Worm (Caenorhabditis elegans) whole organism, early embryonic: ENCODE measurements around the gene F08H9.4.
A peak's percentile ranks its signal among the peaks of the same experiment; 100 is the strongest.

Experiments used
- B0310.2 ChIP-seq: sonication (generic microtip); optimal IDR thresholded peaks from 2 replicates; lab custom pipeline; 2016; ENCODE audit warnings: mild to moderate bottlenecking, missing genetic modification characterization, missing compliant biosample characterization
- F13C5.2 ChIP-seq: sonication (generic microtip); optimal IDR thresholded peaks from 2 replicates; lab custom pipeline; 2017; ENCODE audit warnings: mild to moderate bottlenecking, missing genetic modification characterization, inconsistent platforms, missing compliant biosample characterization
- aly-1 ChIP-seq: sonication (generic microtip); optimal IDR thresholded peaks from 2 replicates; lab custom pipeline; 2016; ENCODE audit warnings: missing genetic modification characterization, missing compliant biosample characterization
- ama-1 ChIP-seq: fragments of 150-350 bp; optimal IDR thresholded peaks from 2 replicates; lab custom pipeline; 2014
- ceh-13 ChIP-seq: fragments of 200-800 bp; sonication (Bioruptor generic); optimal IDR thresholded peaks from 2 replicates; lab custom pipeline; 2018; ENCODE audit warnings: mild to moderate bottlenecking, missing genetic modification characterization, missing compliant biosample characterization
- ceh-36 ChIP-seq: sonication (generic microtip); optimal IDR thresholded peaks from 2 replicates; lab custom pipeline; 2016; ENCODE audit warnings: missing genetic modification characterization, inconsistent platforms, missing compliant biosample characterization
- ets-7 ChIP-seq: sonication (generic microtip); optimal IDR thresholded peaks from 2 replicates; lab custom pipeline; 2016; ENCODE audit warnings: missing genotype, missing genetic modification characterization, missing compliant biosample characterization
- flt-1 ChIP-seq: fragments of 200-800 bp; sonication (Bioruptor generic); IDR thresholded peaks from 2 replicates; pipeline ENCODE4 v1.3.6; 2022; ENCODE audit warnings: missing genetic modification characterization, missing compliant biosample characterization
- hmbx-1 ChIP-seq: sonication (generic microtip); optimal IDR thresholded peaks from 2 replicates; lab custom pipeline; 2016; ENCODE audit warnings: mild to moderate bottlenecking, missing genetic modification characterization, missing compliant biosample characterization
- hmg-4 ChIP-seq: fragments of 200-800 bp; sonication (Bioruptor generic); optimal IDR thresholded peaks from 2 replicates; lab custom pipeline; 2018; ENCODE audit warnings: mild to moderate bottlenecking, missing genetic modification characterization, missing compliant biosample characterization
- hnd-1 ChIP-seq: sonication (generic microtip); optimal IDR thresholded peaks from 2 replicates; lab custom pipeline; 2016; ENCODE audit warnings: missing genetic modification characterization, missing compliant biosample characterization
- pes-1 ChIP-seq: fragments of 200-800 bp; sonication (Bioruptor generic); IDR thresholded peaks from 2 replicates; pipeline ENCODE4 v1.3.6; 2022; ENCODE audit warnings: missing genetic modification reagents, missing genetic modification characterization, missing compliant biosample characterization
- scrt-1 ChIP-seq: fragments of 200-800 bp; sonication (Bioruptor generic); IDR thresholded peaks from 2 replicates; pipeline ENCODE4 v1.3.6; 2022; ENCODE audit warnings: missing genetic modification characterization, missing compliant biosample characterization
- sea-1 ChIP-seq: fragments of 200-800 bp; sonication (Bioruptor generic); conservative IDR thresholded peaks from 2 replicates; pipeline ENCODE4 v1.3.6; 2022; ENCODE audit warnings: missing genetic modification characterization, missing compliant biosample characterization
- tbx-11 ChIP-seq: fragments of 200-800 bp; sonication (Bioruptor generic); IDR thresholded peaks from 2 replicates; pipeline ENCODE4 v1.3.6; 2022; ENCODE audit warnings: missing genetic modification characterization, missing compliant biosample characterization
- tbx-37 ChIP-seq: fragments of 200-800 bp; sonication (Bioruptor generic); conservative IDR thresholded peaks from 2 replicates; pipeline ENCODE4 v1.3.6; 2022; ENCODE audit warnings: missing genetic modification reagents, missing genetic modification characterization, missing compliant biosample characterization
- tra-4 ChIP-seq: sonication (generic microtip); optimal IDR thresholded peaks from 2 replicates; lab custom pipeline; 2017; ENCODE audit warnings: missing genetic modification characterization, missing compliant biosample characterization

The F08H9.4 gene

DNA sequence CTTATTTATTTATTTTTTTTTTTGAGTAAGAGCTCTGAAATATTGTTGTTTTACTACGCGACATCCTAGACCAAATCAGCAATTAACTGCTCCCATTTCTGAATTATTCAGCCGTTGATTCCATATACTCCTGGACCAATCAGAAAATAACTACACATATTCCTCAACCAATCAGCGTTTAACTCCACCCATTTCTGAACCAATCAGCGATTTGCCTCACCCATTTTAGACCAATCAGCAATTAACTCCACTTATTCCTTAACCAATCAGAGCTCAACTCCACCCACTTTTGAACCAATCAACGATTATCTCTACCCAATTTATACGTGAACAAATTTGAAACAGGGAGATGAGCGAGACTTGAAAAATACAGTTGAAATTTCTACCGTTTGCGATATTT, 29.4 kb upstream of the F08H9.4 start:
- no peak for TF ChIP-seq ama-1 (lab: Kevin White, UChicago)
- no peak for TF ChIP-seq ceh-36 (tag; lab: Kevin White, UChicago)
- no peak for TF ChIP-seq B0310.2 (tag; lab: Kevin White, UChicago)
- TF ChIP-seq hmg-4 (GFP tag; lab: Kevin White, UChicago), result no peak
- no peak for TF ChIP-seq scrt-1
- TF ChIP-seq pes-1 (GFP tag; lab: Robert Waterston, UW), result no peak
- TF ChIP-seq tbx-11 (GFP tag; lab: Robert Waterston, UW), result no peak
- TF ChIP-seq ets-7 (tag; lab: Kevin White, UChicago), result no peak
- TF ChIP-seq tra-4 (tag; lab: Kevin White, UChicago), result no peak
- TF ChIP-seq sea-1, result no peak
- TF ChIP-seq ceh-13 (GFP tag; lab: Kevin White, UChicago), result no peak
- no peak for TF ChIP-seq hnd-1
- TF ChIP-seq flt-1, result no peak
- TF ChIP-seq aly-1 (tag; lab: Kevin White, UChicago), result no peak
- no peak for TF ChIP-seq F13C5.2 (tag; lab: Kevin White, UChicago)
- no peak for TF ChIP-seq hmbx-1 (tag; lab: Kevin White, UChicago)
- TF ChIP-seq tbx-37 (GFP tag; lab: Robert Waterston, UW), result no peak

- TF ChIP-seq F13C5.2 (tag; lab: Kevin White, UChicago), result peak; percentile 25
- TF ChIP-seq ets-7 (tag; lab: Kevin White, UChicago), result no peak
These were observed 26.9 kb upstream of the F08H9.4 start for ce11 chrV:14491097-14491496.

ce11 chrV:14484582-14484981, 20.4 kb upstream of the F08H9.4 start, which contains the start of gene R02D5.4:
TSS of gene R02D5.4 (minus strand) at chrV:14484682.
- TF ChIP-seq tbx-11 (GFP tag; lab: Robert Waterston, UW), result no peak
- no peak for TF ChIP-seq ceh-13 (GFP tag; lab: Kevin White, UChicago)

- no peak for TF ChIP-seq ets-7 (tag; lab: Kevin White, UChicago)
- no peak for TF ChIP-seq tra-4 (tag; lab: Kevin White, UChicago)
These were observed 18.5 kb upstream of the F08H9.4 start, which contains the start of gene R02D5.3 for ce11 chrV:14482728-14483210. TSS of gene R02D5.3 (plus strand) at chrV:14483160.

DNA sequence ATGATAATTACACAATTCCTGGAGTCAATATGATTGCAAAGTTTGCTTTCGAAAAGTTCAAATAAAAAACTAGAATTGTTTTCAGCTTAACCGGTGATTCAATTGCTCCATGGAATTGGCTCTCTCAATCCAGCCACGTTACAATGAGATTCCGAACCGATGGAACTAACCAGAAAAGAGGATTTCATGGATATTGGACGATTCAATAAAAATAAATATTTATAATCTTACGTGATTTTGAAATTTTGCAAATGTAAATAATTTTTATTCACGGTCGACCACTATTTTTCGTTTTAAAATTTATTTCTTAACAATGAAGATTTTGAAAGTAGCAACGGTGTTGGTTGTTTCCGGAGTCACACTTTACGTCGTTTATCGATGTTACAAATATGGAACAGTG, 17.8 kb upstream of the F08H9.4 start, which contains the start of gene R02D5.10:
R02D5.10 (plus strand) TSS at position 301 of the 400 bp plus-strand sequence.
- TF ChIP-seq B0310.2 (tag; lab: Kevin White, UChicago), result no peak
- TF ChIP-seq tra-4 (tag; lab: Kevin White, UChicago), result no peak
- TF ChIP-seq ceh-36 (tag; lab: Kevin White, UChicago), result no peak
- TF ChIP-seq ama-1 (lab: Kevin White, UChicago), result no peak
- no peak for TF ChIP-seq hmbx-1 (tag; lab: Kevin White, UChicago)
- no peak for TF ChIP-seq ets-7 (tag; lab: Kevin White, UChicago)
- no peak for TF ChIP-seq ceh-13 (GFP tag; lab: Kevin White, UChicago)
- no peak for TF ChIP-seq aly-1 (tag; lab: Kevin White, UChicago)
- TF ChIP-seq hnd-1, result no peak
- TF ChIP-seq scrt-1, result no peak
- TF ChIP-seq pes-1 (GFP tag; lab: Robert Waterston, UW), result no peak
- TF ChIP-seq sea-1, result no peak
- TF ChIP-seq flt-1, result no peak
- no peak for TF ChIP-seq tbx-11 (GFP tag; lab: Robert Waterston, UW)
- TF ChIP-seq hmg-4 (GFP tag; lab: Kevin White, UChicago), result no peak
- TF ChIP-seq F13C5.2 (tag; lab: Kevin White, UChicago), result no peak
- TF ChIP-seq tbx-37 (GFP tag; lab: Robert Waterston, UW), result no peak

- TF ChIP-seq ceh-13 (GFP tag; lab: Kevin White, UChicago) (no peak), tbx-11 (GFP tag; lab: Robert Waterston, UW) (no peak)
These were observed 17.2 kb upstream of the F08H9.4 start, which contains the start of gene R02D5.7 for ce11 chrV:14481401-14481800. TSS of gene R02D5.7 (minus strand) at chrV:14481501.

DNA sequence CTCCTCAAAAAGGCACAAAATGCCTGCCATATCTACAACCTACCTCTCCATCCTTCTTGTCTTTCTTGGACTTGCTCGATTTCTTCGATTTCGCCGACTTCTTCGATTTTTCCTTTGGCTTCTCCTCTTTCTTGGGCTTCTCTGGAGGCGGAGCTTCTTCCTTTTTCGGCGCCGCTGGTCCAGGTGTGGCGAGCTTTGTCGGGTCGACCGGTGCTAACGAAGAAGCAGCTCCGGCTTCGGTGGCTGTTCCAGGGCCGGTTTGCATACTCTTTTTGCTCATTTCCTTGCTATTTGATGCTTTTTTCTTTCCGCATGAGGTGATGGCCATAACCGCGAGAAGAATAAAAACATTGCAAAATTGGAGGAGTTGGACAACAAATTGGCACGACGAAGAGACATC, 16.3 kb upstream of the F08H9.4 start:
- TF ChIP-seq tra-4 (tag; lab: Kevin White, UChicago) (no peak), pes-1 (GFP tag; lab: Robert Waterston, UW) (no peak), hmg-4 (GFP tag; lab: Kevin White, UChicago) (no peak), flt-1 (no peak), tbx-11 (GFP tag; lab: Robert Waterston, UW) (no peak), F13C5.2 (tag; lab: Kevin White, UChicago) (no peak), hnd-1 (no peak), scrt-1 (no peak), ceh-36 (tag; lab: Kevin White, UChicago) (no peak), hmbx-1 (tag; lab: Kevin White, UChicago) (no peak), B0310.2 (tag; lab: Kevin White, UChicago) (no peak), sea-1 (no peak), ceh-13 (GFP tag; lab: Kevin White, UChicago) (no peak), tbx-37 (GFP tag; lab: Robert Waterston, UW) (no peak), ets-7 (tag; lab: Kevin White, UChicago) (no peak), aly-1 (tag; lab: Kevin White, UChicago) (no peak), ama-1 (lab: Kevin White, UChicago) (no peak)

- TF ChIP-seq F13C5.2 (tag; lab: Kevin White, UChicago) (no peak), pes-1 (GFP tag; lab: Robert Waterston, UW) (no peak), sea-1 (no peak), scrt-1 (no peak), aly-1 (tag; lab: Kevin White, UChicago) (no peak), hmbx-1 (tag; lab: Kevin White, UChicago) (no peak), ama-1 (lab: Kevin White, UChicago) (no peak), ets-7 (tag; lab: Kevin White, UChicago) (no peak), flt-1 (no peak), tbx-11 (GFP tag; lab: Robert Waterston, UW) (no peak), B0310.2 (tag; lab: Kevin White, UChicago) (no peak), tra-4 (tag; lab: Kevin White, UChicago) (no peak), ceh-13 (GFP tag; lab: Kevin White, UChicago) (no peak), ceh-36 (tag; lab: Kevin White, UChicago) (no peak), hmg-4 (GFP tag; lab: Kevin White, UChicago) (no peak), tbx-37 (GFP tag; lab: Robert Waterston, UW) (no peak), hnd-1 (no peak)
These were observed 14.8 kb upstream of the F08H9.4 start, which contains the start of gene clec-55 for ce11 chrV:14478979-14479378. TSS of gene clec-55 (plus strand) at chrV:14479279.
